Worm (Caenorhabditis elegans) whole organism, L1 larva: ENCODE data around the gene immt-1.

Source experiments
- C04F5.9 ChIP-seq: sonication (generic microtip); optimal IDR thresholded peaks from 2 replicates; lab custom pipeline; 2016; ENCODE audit warnings: missing genetic modification characterization, missing compliant biosample characterization
- ama-1 ChIP-seq: fragments of 150-350 bp; optimal IDR thresholded peaks from 2 replicates; lab custom pipeline; 2014
- ceh-63 ChIP-seq: fragments of 200-800 bp; sonication (Bioruptor generic); optimal IDR thresholded peaks from 2 replicates; lab custom pipeline; 2018; ENCODE audit warnings: mild to moderate bottlenecking, missing genetic modification characterization, missing compliant biosample characterization
- ceh-8 ChIP-seq: fragments of 200-800 bp; sonication (Bioruptor generic); optimal IDR thresholded peaks from 2 replicates; lab custom pipeline; 2018; ENCODE audit warnings: mild to moderate bottlenecking, missing genetic modification characterization, moderate library complexity, missing compliant biosample characterization
- ceh-82 ChIP-seq, 3 experiments: fragments of 150-350 bp in 1 of 3; sonication (generic microtip) in 2 of 3; optimal IDR thresholded peaks; 2 replicates each; lab custom pipeline; 2014 to 2017; ENCODE audit warnings: missing biosample characterization in 3 of 3, missing genetic modification characterization in 3 of 3
- ceh-90 ChIP-seq: sonication (generic microtip); optimal IDR thresholded peaks from 2 replicates; lab custom pipeline; 2016; ENCODE audit warnings: missing genetic modification characterization, missing compliant biosample characterization
- ces-1 ChIP-seq: fragments of 150-350 bp; optimal IDR thresholded peaks from 2 replicates; lab custom pipeline; 2014; ENCODE audit warnings: missing biosample characterization, missing genetic modification reagents, missing genetic modification characterization
- dsc-1 ChIP-seq: sonication (generic microtip); optimal IDR thresholded peaks from 2 replicates; lab custom pipeline; 2016; ENCODE audit warnings: mild to moderate bottlenecking, missing genetic modification characterization, missing compliant biosample characterization
- efl-1 ChIP-seq, 4 experiments: fragments of 150-350 bp; optimal IDR thresholded peaks in 3 of 4; peaks in 1 of 4; 1 replicate in 1 of 4; 2 replicates in 3 of 4; lab custom pipeline; 2014; ENCODE audit warnings: missing biosample characterization in 2 of 4, missing genetic modification characterization in 2 of 4, missing genetic modification reagents in 2 of 4
- egl-13 ChIP-seq: sonication (generic microtip); optimal IDR thresholded peaks from 2 replicates; lab custom pipeline; 2016; ENCODE audit warnings: missing genotype, missing genetic modification reagents, missing genetic modification characterization, missing compliant biosample characterization
- elt-3 ChIP-seq, 6 experiments: fragments of 150-350 bp in 1 of 6; sonication (generic microtip); optimal IDR thresholded peaks; 2 replicates each; lab custom pipeline; 2017 to 2018; ENCODE audit warnings: missing biosample characterization in 6 of 6, missing genetic modification characterization in 6 of 6, inconsistent platforms in 1 of 6
- fkh-10 ChIP-seq: sonication (generic microtip); optimal IDR thresholded peaks from 2 replicates; lab custom pipeline; 2017; ENCODE audit warnings: missing biosample characterization, missing genetic modification reagents, missing genetic modification characterization
- fkh-4 ChIP-seq: sonication (generic microtip); optimal IDR thresholded peaks from 2 replicates; lab custom pipeline; 2016; ENCODE audit warnings: missing compliant biosample characterization, missing genetic modification characterization, borderline replicate concordance
- fkh-8 ChIP-seq: sonication (generic microtip); optimal IDR thresholded peaks from 2 replicates; lab custom pipeline; 2016; ENCODE audit warnings: mild to moderate bottlenecking, missing genetic modification characterization, missing compliant biosample characterization
- lin-14 ChIP-seq: fragments of 200-800 bp; sonication (Bioruptor generic); optimal IDR thresholded peaks from 2 replicates; lab custom pipeline; 2018; ENCODE audit warnings: mild to moderate bottlenecking, missing genetic modification characterization, moderate library complexity, missing compliant biosample characterization
- lin-15B ChIP-seq: fragments of 150-350 bp; sonication (generic microtip); optimal IDR thresholded peaks from 3 replicates; lab custom pipeline; 2014; ENCODE audit warnings: missing biosample characterization, missing genetic modification characterization
- lin-35 ChIP-seq, 2 experiments: fragments of 150-350 bp; optimal IDR thresholded peaks; 2 replicates each; lab custom pipeline; 2014; ENCODE audit warnings: missing biosample characterization in 2 of 2, missing genetic modification characterization in 2 of 2, missing genetic modification reagents in 2 of 2
- lir-3 ChIP-seq: sonication (generic microtip); optimal IDR thresholded peaks from 2 replicates; lab custom pipeline; 2016; ENCODE audit warnings: mild to moderate bottlenecking, missing genetic modification characterization, moderate library complexity, missing compliant biosample characterization; ENCODE audit not compliant: poor library complexity
- lsy-2 ChIP-seq, 2 experiments: fragments of 150-350 bp; optimal IDR thresholded peaks; 2 replicates each; lab custom pipeline; 2014; ENCODE audit warnings: missing biosample characterization in 2 of 2, missing genetic modification characterization in 2 of 2
- mep-1 ChIP-seq: fragments of 150-350 bp; optimal IDR thresholded peaks from 2 replicates; lab custom pipeline; 2014; ENCODE audit warnings: missing biosample characterization, missing genetic modification characterization
- nhr-11 ChIP-seq: fragments of 150-350 bp; optimal IDR thresholded peaks from 2 replicates; lab custom pipeline; 2014; ENCODE audit warnings: missing biosample characterization, missing genetic modification characterization
- nhr-19 ChIP-seq: fragments of 200-800 bp; sonication (Bioruptor generic); conservative IDR thresholded peaks from 2 replicates; pipeline ENCODE4 v1.3.6; 2022; ENCODE audit warnings: missing genetic modification characterization, missing compliant biosample characterization
- nhr-71 ChIP-seq: sonication (generic microtip); optimal IDR thresholded peaks from 2 replicates; lab custom pipeline; 2016; ENCODE audit warnings: mild to moderate bottlenecking, missing genetic modification characterization, moderate library complexity, missing compliant biosample characterization
- nhr-77 ChIP-seq: fragments of 150-350 bp; optimal IDR thresholded peaks from 2 replicates; lab custom pipeline; 2014; ENCODE audit warnings: missing biosample characterization, missing genetic modification characterization
- nhr-84 ChIP-seq: sonication (generic microtip); optimal IDR thresholded peaks from 2 replicates; lab custom pipeline; 2017; ENCODE audit warnings: missing biosample characterization, missing genetic modification characterization
- nhr-85 ChIP-seq: sonication (generic microtip); peaks from one replicate; lab custom pipeline; 2016; ENCODE audit warnings: missing genetic modification characterization, inconsistent platforms, missing compliant biosample characterization
- nhr-90 ChIP-seq: sonication (generic microtip); optimal IDR thresholded peaks from 2 replicates; lab custom pipeline; 2016; ENCODE audit warnings: mild to moderate bottlenecking, missing genetic modification characterization, missing compliant biosample characterization; ENCODE audit not compliant: poor library complexity
- pag-3 ChIP-seq: sonication (generic microtip); optimal IDR thresholded peaks from 2 replicates; lab custom pipeline; 2017; ENCODE audit warnings: missing genetic modification characterization, mild to moderate bottlenecking, missing compliant biosample characterization, antibody characterized with exemption, borderline replicate concordance; ENCODE audit not compliant: insufficient read depth
- rnt-1 ChIP-seq: sonication (generic microtip); optimal IDR thresholded peaks from 2 replicates; lab custom pipeline; 2016; ENCODE audit warnings: mild to moderate bottlenecking, missing genetic modification characterization, moderate library complexity, missing compliant biosample characterization
- skn-1 ChIP-seq: fragments of 150-350 bp; optimal IDR thresholded peaks from 2 replicates; lab custom pipeline; 2014; ENCODE audit warnings: missing biosample characterization, missing genetic modification characterization
- sptf-1 ChIP-seq: fragments of 150-350 bp; optimal IDR thresholded peaks from 2 replicates; lab custom pipeline; 2014; ENCODE audit warnings: missing biosample characterization, missing genetic modification characterization
- tbx-2 ChIP-seq: sonication (generic microtip); optimal IDR thresholded peaks from 2 replicates; lab custom pipeline; 2016; ENCODE audit warnings: missing genetic modification characterization, missing compliant biosample characterization
- unc-130 ChIP-seq: fragments of 150-350 bp; optimal IDR thresholded peaks from 2 replicates; lab custom pipeline; 2017; ENCODE audit warnings: missing biosample characterization, missing genetic modification characterization, inconsistent platforms
- unc-62 ChIP-seq: fragments of 150-350 bp; optimal IDR thresholded peaks from 2 replicates; lab custom pipeline; 2014; ENCODE audit warnings: missing biosample characterization, missing genetic modification reagents, missing genetic modification characterization
- unc-98 ChIP-seq: fragments of 200-800 bp; sonication (Bioruptor generic); IDR thresholded peaks from 2 replicates; pipeline ENCODE4 v1.3.6; 2022; ENCODE audit warnings: missing genetic modification characterization, missing compliant biosample characterization
- zag-1 ChIP-seq: fragments of 150-350 bp; optimal IDR thresholded peaks from 2 replicates; lab custom pipeline; 2014; ENCODE audit warnings: missing biosample characterization, missing genetic modification characterization

The immt-1 gene

DNA sequence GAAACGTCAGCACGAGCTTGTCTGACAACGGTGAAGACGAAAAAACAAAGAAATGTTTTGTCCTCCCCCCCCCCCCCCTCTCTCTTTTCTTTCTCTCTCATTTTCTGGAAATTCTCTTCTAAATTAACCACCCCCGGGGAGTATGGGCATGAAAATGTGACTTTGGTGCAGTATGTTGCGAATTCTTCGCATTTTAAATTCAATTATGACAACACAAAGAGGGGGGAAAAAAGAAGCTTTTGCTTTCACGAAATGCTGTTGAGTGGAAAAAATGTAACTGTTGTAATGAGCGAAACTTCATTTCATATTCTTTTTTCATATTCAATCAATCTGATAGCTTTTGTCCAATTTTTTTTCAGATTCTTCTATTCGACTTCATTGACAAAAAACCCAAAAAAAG is 32.6 kb downstream of the immt-1 start:
- TF ChIP-seq efl-1 (optimal IDR thresholded peaks at IDR 0.05; lab: Kevin White, UChicago) = no peak
- peak in 1 of 2 experiments; percentile 31 for TF ChIP-seq efl-1 (GFP tag; optimal IDR thresholded peaks at IDR 0.05 in 1 of 2; lab: Kevin White, UChicago)
- no peak for TF ChIP-seq tbx-2 (tag; lab: Kevin White, UChicago)
- no peak for TF ChIP-seq ama-1 (lab: Kevin White, UChicago)
- TF ChIP-seq unc-130 (tag; lab: Kevin White, UChicago) = no peak
- TF ChIP-seq zag-1 = peak; percentile 32
- peak; percentile 75 for TF ChIP-seq lin-14 (GFP tag; lab: Kevin White, UChicago)

ce11 chrX:2641094-2641493 is 45.9 kb downstream of the immt-1 start:
- TF ChIP-seq lin-14 (GFP tag; lab: Kevin White, UChicago) = peak; percentile 31
- no peak for TF ChIP-seq ceh-63 (GFP tag; lab: Kevin White, UChicago)
- TF ChIP-seq C04F5.9 (tag; lab: Kevin White, UChicago) = no peak
- no peak for TF ChIP-seq fkh-4 (tag; lab: Kevin White, UChicago)
- TF ChIP-seq nhr-85 = no peak
- TF ChIP-seq nhr-90 (tag; lab: Kevin White, UChicago) = no peak
- TF ChIP-seq nhr-71 (tag; lab: Kevin White, UChicago) = peak; percentile 0
- TF ChIP-seq ceh-8 = no peak
- TF ChIP-seq unc-98 (GFP tag; lab: Robert Waterston, UW) = no peak
- no peak for TF ChIP-seq egl-13 (tag; lab: Kevin White, UChicago)
- TF ChIP-seq unc-62 (GFP tag; lab: Kevin White, UChicago) = no peak
- TF ChIP-seq fkh-8 = peak; percentile 11
- TF ChIP-seq skn-1 (tag; lab: Kevin White, UChicago) = peak; percentile 86
- peak in 1 of 2 experiments; percentile 25 for TF ChIP-seq lsy-2 (tag; optimal IDR thresholded peaks at IDR 0.05; lab: Kevin White, UChicago)
- peak in 1 of 3 experiments; percentile 12 for TF ChIP-seq ceh-82 (tag; optimal IDR thresholded peaks at IDR 0.05; lab: Kevin White, UChicago)
- no peak for TF ChIP-seq mep-1 (tag; lab: Kevin White, UChicago)
- TF ChIP-seq rnt-1 (tag; lab: Kevin White, UChicago) = no peak
- TF ChIP-seq unc-130 (tag; lab: Kevin White, UChicago) = no peak
- no peak for TF ChIP-seq nhr-19 (GFP tag; lab: Robert Waterston, UW)
- TF ChIP-seq elt-3 (tag; optimal IDR thresholded peaks at IDR 0.05; lab: Kevin White, UChicago) = no peak
- TF ChIP-seq pag-3 (tag; lab: Kevin White, UChicago) = no peak
- no peak for TF ChIP-seq nhr-77 (tag; lab: Kevin White, UChicago)
- TF ChIP-seq lir-3 (tag; lab: Kevin White, UChicago) = no peak

DNA sequence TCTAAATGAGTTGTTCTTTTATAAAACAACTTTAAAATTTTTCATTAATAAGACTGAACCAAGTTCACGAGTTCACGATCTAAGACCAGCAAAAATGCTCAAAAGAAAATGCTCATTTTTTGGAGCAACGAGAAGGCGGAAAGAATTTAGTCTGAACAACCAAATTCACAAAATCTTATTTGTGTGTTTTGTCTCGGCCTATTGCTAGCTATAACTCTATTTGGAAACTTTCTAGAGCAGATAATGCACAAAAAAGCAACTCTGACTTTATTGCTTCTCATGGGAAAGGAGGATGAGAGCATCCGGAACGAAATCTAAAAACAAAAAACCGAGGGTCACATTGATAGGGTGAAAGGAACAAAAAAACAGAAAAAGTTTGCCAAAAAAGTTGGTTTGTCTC is 46.4 kb downstream of the immt-1 start:
- peak; percentile 25 for TF ChIP-seq ces-1 (GFP tag; lab: Kevin White, UChicago)
- TF ChIP-seq ceh-63 (GFP tag; lab: Kevin White, UChicago) = no peak
- no peak for TF ChIP-seq lin-15B (tag; lab: Kevin White, UChicago)
- peak; percentile 66 for TF ChIP-seq fkh-10 (GFP tag; lab: Kevin White, UChicago)
- TF ChIP-seq sptf-1 = no peak
- no peak for TF ChIP-seq nhr-11
- TF ChIP-seq, all 84 proteins: peak for 2

ce11 chrX:2632869-2633268 is 54.1 kb downstream of the immt-1 start:
- no peak for TF ChIP-seq nhr-77 (tag; lab: Kevin White, UChicago)
- no peak for TF ChIP-seq skn-1 (tag; lab: Kevin White, UChicago)
- TF ChIP-seq lin-35 (GFP tag; optimal IDR thresholded peaks at IDR 0.05; lab: Kevin White, UChicago) = no peak
- TF ChIP-seq ceh-63 (GFP tag; lab: Kevin White, UChicago) = no peak
- TF ChIP-seq ceh-90 (tag; lab: Kevin White, UChicago) = no peak
- TF ChIP-seq nhr-84 (tag; lab: Kevin White, UChicago) = no peak
- no peak for TF ChIP-seq dsc-1 (tag; lab: Kevin White, UChicago)
